Worm (Caenorhabditis elegans): Measurements from ENCODE around the gene srbc-19.

ce11 chrV:2146795-2147194 lies 19.8 kb downstream of the srbc-19 start, which contains the start of gene srbc-20:
- TF ChIP-seq unc-62 (GFP tag; optimal IDR thresholded peaks at IDR 0.05), result no peak
- no peak for TF ChIP-seq hlh-17 (GFP tag; optimal IDR thresholded peaks at IDR 0.05; ENCODE audit: borderline replicate concordance)
- no peak for TF ChIP-seq ztf-11 (tag; optimal IDR thresholded peaks at IDR 0.05)
- no peak for TF ChIP-seq nhr-11 (tag; optimal IDR thresholded peaks at IDR 0.05)
- no peak for TF ChIP-seq nhr-90 (tag; optimal IDR thresholded peaks at IDR 0.05; ENCODE audit: poor library complexity)

All from whole organism, L1 larva.